Fruit fly (Drosophila melanogaster) whole organism, embryonic: Measurements from ENCODE around the gene Syt1.
A peak's percentile ranks its signal among the peaks of the same experiment; 100 is the strongest.

Source experiments
- B-H2 ChIP-seq: fragments of 200-800 bp; sonication (Bioruptor generic); optimal IDR thresholded peaks from 2 replicates; lab custom pipeline; 2018; ENCODE audit warnings: missing biosample characterization, mild to moderate bottlenecking, missing genetic modification characterization
- CG12659 ChIP-seq: fragments of 200-800 bp; sonication (Bioruptor generic); optimal IDR thresholded peaks from 3 replicates; lab custom pipeline; 2017; ENCODE audit warnings: mild to moderate bottlenecking, missing biosample characterization, missing genetic modification reagents, missing genetic modification characterization
- CG13775 ChIP-seq: fragments of 200-800 bp; sonication (Bioruptor generic); optimal IDR thresholded peaks from 3 replicates; lab custom pipeline; 2017; ENCODE audit warnings: missing biosample characterization, mild to moderate bottlenecking, missing genetic modification characterization
- CG14667 ChIP-seq: fragments of 200-800 bp; sonication (Bioruptor generic); IDR thresholded peaks from 2 replicates; pipeline ENCODE4 v1.3.6; 2022; ENCODE audit warnings: missing biosample characterization, missing genetic modification characterization
- CG16813 ChIP-seq: fragments of 200-800 bp; sonication (Bioruptor generic); IDR thresholded peaks from 3 replicates; pipeline ENCODE4 v1.3.6; 2022; ENCODE audit warnings: missing biosample characterization, missing genetic modification characterization; ENCODE audit not compliant: partially characterized antibody
- CG2678 ChIP-seq: fragments of 200-800 bp; sonication (Bioruptor generic); optimal IDR thresholded peaks from 3 replicates; lab custom pipeline; 2019; ENCODE audit warnings: missing biosample characterization, mild to moderate bottlenecking, missing genetic modification characterization, moderate library complexity
- CG2875 ChIP-seq: fragments of 200-800 bp; sonication (Bioruptor generic); optimal IDR thresholded peaks from 2 replicates; lab custom pipeline; 2017; ENCODE audit warnings: missing biosample characterization, mild to moderate bottlenecking, missing genetic modification characterization, missing genetic modification reagents
- CG30403 ChIP-seq: fragments of 200-800 bp; sonication (Bioruptor generic); optimal IDR thresholded peaks from 3 replicates; lab custom pipeline; 2016; ENCODE audit warnings: missing biosample characterization, missing genetic modification characterization
- CG32772 ChIP-seq: fragments of 200-800 bp; sonication (Bioruptor generic); IDR thresholded peaks from 2 replicates; pipeline ENCODE4 v1.3.6; 2022; ENCODE audit warnings: missing biosample characterization, missing genetic modification characterization
- CG3281 ChIP-seq: fragments of 200-800 bp; sonication (Bioruptor generic); optimal IDR thresholded peaks from 3 replicates; lab custom pipeline; 2017; ENCODE audit warnings: missing biosample characterization, mild to moderate bottlenecking, missing genetic modification characterization
- CG34376 ChIP-seq: fragments of 200-800 bp; sonication (Bioruptor generic); optimal IDR thresholded peaks from 2 replicates; lab custom pipeline; 2018; ENCODE audit warnings: missing biosample characterization, mild to moderate bottlenecking, missing genetic modification characterization
- CG6765 ChIP-seq: fragments of 200-800 bp; sonication (Bioruptor generic); optimal IDR thresholded peaks from 3 replicates; lab custom pipeline; 2017; ENCODE audit warnings: missing biosample characterization, mild to moderate bottlenecking, missing genetic modification characterization
- CG8765 ChIP-seq: fragments of 200-800 bp; sonication (Bioruptor generic); IDR thresholded peaks from 2 replicates; pipeline ENCODE4 v1.3.6; 2022; ENCODE audit warnings: missing biosample characterization, missing genetic modification characterization
- CoRest ChIP-seq: fragments of 200-800 bp; sonication (Bioruptor generic); optimal IDR thresholded peaks from 3 replicates; lab custom pipeline; 2018; ENCODE audit warnings: missing biosample characterization, mild to moderate bottlenecking, missing genetic modification characterization, moderate library complexity
- CrebB ChIP-seq: fragments of 200-800 bp; sonication (Bioruptor generic); optimal IDR thresholded peaks from 3 replicates; lab custom pipeline; 2018; ENCODE audit warnings: missing biosample characterization, mild to moderate bottlenecking, missing genetic modification characterization
- D19B ChIP-seq: fragments of 200-800 bp; sonication (Bioruptor generic); optimal IDR thresholded peaks from 2 replicates; lab custom pipeline; 2017; ENCODE audit warnings: missing biosample characterization, mild to moderate bottlenecking, missing genetic modification characterization
- Gug ChIP-seq: fragments of 200-800 bp; sonication (Bioruptor generic); IDR thresholded peaks from 4 replicates; pipeline ENCODE4 v1.3.6; 2022; ENCODE audit warnings: missing biosample characterization, missing genetic modification characterization
- HmgD ChIP-seq: fragments of 200-800 bp; sonication (Bioruptor generic); optimal IDR thresholded peaks from 3 replicates; lab custom pipeline; 2016; ENCODE audit warnings: missing biosample characterization, missing genetic modification characterization
- Hr78 ChIP-seq, 2 experiments: fragments of 200-800 bp in 1 of 2; fragments of >200 bp in 1 of 2; sonication (Bioruptor generic) in 1 of 2; optimal IDR thresholded peaks; 2 replicates each; lab custom pipeline; 2017 to 2019; ENCODE audit warnings: missing biosample characterization in 2 of 2, missing genetic modification characterization in 2 of 2, mild to moderate bottlenecking in 1 of 2, moderate library complexity in 1 of 2
- Kr ChIP-seq: fragments of 200-800 bp; sonication (Bioruptor generic); optimal IDR thresholded peaks from 2 replicates; lab custom pipeline; 2017; ENCODE audit warnings: missing biosample characterization, mild to moderate bottlenecking, missing genetic modification characterization
- MBD-R2 ChIP-seq: fragments of 200-800 bp; sonication (Bioruptor generic); IDR thresholded peaks from 2 replicates; pipeline ENCODE4 v1.3.6; 2022; ENCODE audit warnings: missing biosample characterization, missing genetic modification characterization
- Rx ChIP-seq: fragments of 200-800 bp; sonication (Bioruptor generic); IDR thresholded peaks from 2 replicates; pipeline ENCODE4 v1.3.6; 2022; ENCODE audit warnings: missing biosample characterization, missing genetic modification characterization
- Sin3A ChIP-seq: fragments of >200 bp; optimal IDR thresholded peaks from 2 replicates; lab custom pipeline; 2018
- Stat92E ChIP-seq, 3 experiments: fragments of >200 bp in 2 of 3; fragments of 200-800 bp in 1 of 3; sonication (Bioruptor generic) in 1 of 3; optimal IDR thresholded peaks; 2 replicates each; lab custom pipeline; 2017 to 2019; ENCODE audit warnings: missing biosample characterization in 3 of 3, missing genetic modification characterization in 3 of 3, mild to moderate bottlenecking in 1 of 3, moderate library complexity in 1 of 3
- abd-A ChIP-seq: fragments of 200-800 bp; sonication (Bioruptor generic); optimal IDR thresholded peaks from 3 replicates; lab custom pipeline; 2019; ENCODE audit warnings: missing biosample characterization, mild to moderate bottlenecking, missing genetic modification characterization, moderate library complexity
- bab2 ChIP-seq: fragments of 200-800 bp; sonication (Bioruptor generic); optimal IDR thresholded peaks from 2 replicates; lab custom pipeline; 2016; ENCODE audit warnings: missing biosample characterization, missing genetic modification characterization
- fd3F ChIP-seq: fragments of 200-800 bp; sonication (Bioruptor generic); optimal IDR thresholded peaks from 2 replicates; lab custom pipeline; 2018; ENCODE audit warnings: missing biosample characterization, mild to moderate bottlenecking, missing genetic modification characterization, moderate library complexity
- gce ChIP-seq: fragments of 200-800 bp; sonication (Bioruptor generic); IDR thresholded peaks from 3 replicates; pipeline ENCODE4 v1.3.6; 2022; ENCODE audit warnings: missing biosample characterization, missing genetic modification characterization
- gsb ChIP-seq: fragments of 200-800 bp; sonication (Bioruptor generic); IDR thresholded peaks from 2 replicates; pipeline ENCODE4 v1.3.6; 2022; ENCODE audit warnings: missing biosample characterization, missing genetic modification characterization
- ham ChIP-seq: fragments of 200-800 bp; sonication (Bioruptor generic); IDR thresholded peaks from 2 replicates; pipeline ENCODE4 v1.3.6; 2022; ENCODE audit warnings: missing biosample characterization, missing genetic modification characterization
- ind ChIP-seq: fragments of 200-800 bp; sonication (Bioruptor generic); optimal IDR thresholded peaks from 3 replicates; lab custom pipeline; 2016; ENCODE audit warnings: missing biosample characterization, missing genetic modification characterization
- lmd ChIP-seq: fragments of 200-800 bp; sonication (Bioruptor generic); IDR thresholded peaks from 2 replicates; pipeline ENCODE4 v1.3.6; 2022; ENCODE audit warnings: missing biosample characterization, missing genetic modification characterization
- luna ChIP-seq: fragments of 200-800 bp; sonication (Bioruptor generic); optimal IDR thresholded peaks from 2 replicates; lab custom pipeline; 2016; ENCODE audit warnings: missing biosample characterization, missing genetic modification characterization
- mam ChIP-seq: fragments of 200-800 bp; sonication (Bioruptor generic); optimal IDR thresholded peaks from 3 replicates; lab custom pipeline; 2016; ENCODE audit warnings: missing biosample characterization, missing genetic modification characterization
- mld ChIP-seq: fragments of 200-800 bp; sonication (Bioruptor generic); IDR thresholded peaks from 3 replicates; pipeline ENCODE4 v1.3.6; 2022; ENCODE audit warnings: missing biosample characterization, missing genetic modification characterization; ENCODE audit not compliant: partially characterized antibody
- oc ChIP-seq: fragments of 200-800 bp; sonication (Bioruptor generic); optimal IDR thresholded peaks from 2 replicates; lab custom pipeline; 2018; ENCODE audit warnings: missing biosample characterization, mild to moderate bottlenecking, missing genetic modification characterization, moderate library complexity
- pan ChIP-seq, 4 experiments: fragments of >200 bp in 3 of 4; fragments of 200-800 bp in 1 of 4; sonication (Bioruptor generic) in 1 of 4; optimal IDR thresholded peaks in 3 of 4; IDR thresholded peaks in 1 of 4; 2 replicates each; pipeline versions ENCODE4 v1.3.6 to Lab custom; 2017 to 2022; ENCODE audit warnings: missing biosample characterization in 2 of 4, missing genetic modification characterization in 2 of 4, mixed read lengths in 1 of 4
- pum ChIP-seq: fragments of 200-800 bp; sonication (Bioruptor generic); optimal IDR thresholded peaks from 2 replicates; lab custom pipeline; 2016; ENCODE audit warnings: missing biosample characterization, missing genetic modification characterization
- run ChIP-seq: fragments of 200-800 bp; sonication (Bioruptor generic); optimal IDR thresholded peaks from 3 replicates; lab custom pipeline; 2018; ENCODE audit warnings: missing biosample characterization, mild to moderate bottlenecking, missing genetic modification characterization
- trh ChIP-seq: fragments of 200-800 bp; sonication (Bioruptor generic); optimal IDR thresholded peaks from 2 replicates; lab custom pipeline; 2016; ENCODE audit warnings: missing biosample characterization, missing genetic modification characterization

Syt1 gene

DNA sequence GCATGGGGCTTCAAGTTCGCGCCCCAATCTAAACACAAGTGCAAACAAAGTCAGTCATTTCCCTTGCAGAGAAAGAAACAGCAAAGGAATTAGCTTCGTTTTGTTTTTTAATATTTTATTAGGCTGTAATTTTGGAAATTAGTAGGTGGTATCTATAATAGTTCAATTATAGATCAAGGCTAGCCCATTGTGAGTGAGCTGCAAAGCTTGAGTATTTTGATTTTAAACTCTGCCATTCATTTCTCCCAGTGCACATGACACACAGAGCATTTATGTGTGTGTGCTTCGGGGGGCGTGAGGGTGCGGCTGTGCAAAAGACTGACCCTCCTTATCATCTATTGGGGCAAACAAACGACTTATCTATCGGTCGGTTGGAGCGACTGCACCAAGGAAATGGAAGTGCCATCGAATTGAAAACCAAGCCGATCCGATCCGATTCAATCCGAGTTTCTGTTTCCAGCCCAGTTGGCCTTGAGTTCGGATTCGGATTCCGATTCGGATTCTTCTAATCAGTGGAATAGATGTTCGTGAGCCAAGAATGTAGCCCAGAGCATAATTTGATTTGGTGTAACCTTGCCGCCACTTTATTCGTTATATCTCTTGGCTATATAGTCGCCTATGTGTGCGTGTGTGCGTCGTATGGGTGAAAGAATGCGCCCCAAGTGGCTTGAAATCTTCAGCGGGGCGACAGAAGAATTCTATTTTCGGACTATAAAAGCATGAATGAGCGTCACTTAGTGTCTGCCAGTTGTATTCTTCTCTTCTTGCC is 68.2 kb downstream of the Syt1 start (continued):
- no peak for TF ChIP-seq CG3281
- TF ChIP-seq CG30403 (GFP tag; lab: Kevin White, UChicago): peak; percentile 17
- TF ChIP-seq CG2875: no peak
- no peak for TF ChIP-seq CG16813
- TF ChIP-seq pan (optimal IDR thresholded peaks at IDR 0.05; lab: Kevin White, UChicago): no peak
- TF ChIP-seq pan (GFP tag; optimal IDR thresholded peaks at IDR 0.05 in 1 of 2, IDR thresholded peaks at IDR 0.05 in 1 of 2): peak in 1 of 2 experiments; percentile 63
- no peak for TF ChIP-seq B-H2 (GFP tag; lab: Kevin White, UChicago)
- 0 out of 4 replicates have a peak, but pooled peaks have one; percentile 22 for TF ChIP-seq Gug (GFP tag; lab: Robert Waterston, UW)
- peak; percentile 55; the same call in 1 of the 2 replicates for TF ChIP-seq CG14667 (GFP tag; lab: Robert Waterston, UW)
- no peak for TF ChIP-seq CG6765 (GFP tag; lab: Kevin White, UChicago)
- TF ChIP-seq Hr78 (GFP tag; optimal IDR thresholded peaks at IDR 0.05; lab: Kevin White, UChicago): peak in 1 of 2 experiments; percentile 91
- TF ChIP-seq bab2 (GFP tag; lab: Kevin White, UChicago): peak; percentile 27
- peak; percentile 38 for TF ChIP-seq CG2678 (tag; lab: Kevin White, UChicago)
- TF ChIP-seq CG32772 (GFP tag; lab: Robert Waterston, UW): peak; percentile 64
- no peak for TF ChIP-seq D19B (GFP tag; lab: Kevin White, UChicago)
- no peak for TF ChIP-seq Kr
- TF ChIP-seq mld (GFP tag; lab: Robert Waterston, UW): no peak
- TF ChIP-seq Rx (GFP tag; lab: Robert Waterston, UW): peak; percentile 62; the same call in 1 of the 2 replicates
- TF ChIP-seq abd-A: no peak
- TF ChIP-seq CoRest: peak; percentile 18
- no peak for TF ChIP-seq Sin3A (lab: Kevin White, UChicago)
- no peak for TF ChIP-seq ham (GFP tag; lab: Robert Waterston, UW)
- TF ChIP-seq mam (GFP tag; lab: Kevin White, UChicago): peak; percentile 14
- TF ChIP-seq CrebB: no peak
- TF ChIP-seq MBD-R2 (GFP tag; lab: Robert Waterston, UW): no peak
- TF ChIP-seq Stat92E (GFP tag; optimal IDR thresholded peaks at IDR 0.05; lab: Kevin White, UChicago): no peak
- TF ChIP-seq fd3F (GFP tag; lab: Kevin White, UChicago): peak; percentile 0
- peak; percentile 19 for TF ChIP-seq CG12659 (GFP tag; lab: Kevin White, UChicago)
- no peak for TF ChIP-seq HmgD (GFP tag; lab: Kevin White, UChicago)
- no peak for TF ChIP-seq luna (GFP tag; lab: Kevin White, UChicago)
- peak; percentile 44 for TF ChIP-seq trh
- peak; percentile 38 for TF ChIP-seq CG34376 (GFP tag; lab: Kevin White, UChicago)
- TF ChIP-seq oc (tag; lab: Kevin White, UChicago): no peak
- no peak for TF ChIP-seq CG13775 (GFP tag; lab: Kevin White, UChicago)
- TF ChIP-seq run (tag; lab: Kevin White, UChicago): no peak
- TF ChIP-seq CG8765 (GFP tag; lab: Robert Waterston, UW): no peak
- TF ChIP-seq ind (GFP tag; lab: Kevin White, UChicago): peak; percentile 40
- TF ChIP-seq gsb: no peak
- peak; percentile 57 for TF ChIP-seq lmd (GFP tag; lab: Robert Waterston, UW)
- TF ChIP-seq pum: peak; percentile 71
- TF ChIP-seq gce (GFP tag; lab: Robert Waterston, UW): 0 out of 3 replicates have a peak, but pooled peaks have one; percentile 34
